Worm (Caenorhabditis elegans): Measurements from ENCODE around the gene R151.8.

- TF ChIP-seq dao-5 (tag; optimal IDR thresholded peaks at IDR 0.05) (no peak), him-1 (tag; optimal IDR thresholded peaks at IDR 0.05) (no peak), W03F9.2 (tag; optimal IDR thresholded peaks at IDR 0.05) (no peak)
Observed at ce11 chrIII:7201378-7202256, 28.0 kb downstream of the R151.8 start, which contains the start of gene dpy-31.
